Worm (Caenorhabditis elegans) whole organism, L2 larva: ENCODE results near the gene C17E7.9.

Experiments
- F13H6.1 ChIP-seq: sonication (generic microtip); optimal IDR thresholded peaks from 2 replicates; lab custom pipeline; 2016; ENCODE audit warnings: missing genetic modification characterization, missing compliant biosample characterization
- blmp-1 ChIP-seq: sonication (generic microtip); optimal IDR thresholded peaks from 2 replicates; lab custom pipeline; 2017; ENCODE audit warnings: missing genetic modification characterization, mild to moderate bottlenecking, missing compliant biosample characterization, antibody characterized with exemption, moderate library complexity; ENCODE audit not compliant: insufficient read depth
- egl-27 ChIP-seq: sonication (generic microtip); optimal IDR thresholded peaks from 3 replicates; lab custom pipeline; 2017; ENCODE audit warnings: missing biosample characterization, missing genetic modification reagents, missing genetic modification characterization
- elt-1 ChIP-seq: fragments of 150-350 bp; optimal IDR thresholded peaks from 2 replicates; lab custom pipeline; 2014; ENCODE audit warnings: missing biosample characterization, missing genetic modification characterization
- nhr-25 ChIP-seq: fragments of 150-350 bp; sonication (generic microtip); optimal IDR thresholded peaks from 3 replicates; lab custom pipeline; 2014; ENCODE audit warnings: missing biosample characterization, missing genetic modification characterization
- snpc-4 ChIP-seq: fragments of 150-350 bp; optimal IDR thresholded peaks from 2 replicates; lab custom pipeline; 2014; ENCODE audit warnings: missing biosample characterization, missing genetic modification characterization
- unc-55 ChIP-seq: fragments of 150-350 bp; sonication (generic microtip); optimal IDR thresholded peaks from 3 replicates; lab custom pipeline; 2014; ENCODE audit warnings: missing biosample characterization, missing genetic modification reagents, missing genetic modification characterization
- ztf-11 ChIP-seq: sonication (generic microtip); optimal IDR thresholded peaks from 2 replicates; lab custom pipeline; 2017; ENCODE audit warnings: missing biosample characterization, missing genetic modification characterization

DNA sequence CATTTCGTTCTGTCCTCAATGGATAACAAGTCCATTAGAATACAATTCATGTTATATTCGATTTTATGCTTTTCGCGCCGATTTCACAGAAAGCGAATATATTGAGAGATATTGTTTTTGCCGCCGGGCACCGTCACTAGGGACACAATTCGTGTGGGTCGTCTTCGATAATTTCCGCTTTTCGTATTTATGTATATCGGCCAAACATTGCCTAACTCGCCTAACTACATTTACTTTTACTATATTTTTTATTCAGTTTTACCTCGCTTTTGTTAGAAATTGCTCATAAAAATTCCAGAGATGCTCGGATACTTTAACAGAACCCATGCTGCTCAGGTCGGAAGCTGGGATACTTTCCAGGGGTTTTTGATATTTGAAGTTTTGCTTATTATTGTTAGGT lies 4.0 kb upstream of the C17E7.9 start, which contains the start of gene sre-9:
- TF ChIP-seq elt-1 (tag; lab: Kevin White, UChicago) (no peak), ztf-11 (no peak), egl-27 (tag; lab: Kevin White, UChicago) (no peak), nhr-25 (tag; lab: Kevin White, UChicago) (no peak), unc-55 (GFP tag; lab: Kevin White, UChicago) (no peak), F13H6.1 (tag; lab: Kevin White, UChicago) (no peak), blmp-1 (tag; lab: Kevin White, UChicago) (no peak), snpc-4 (tag; lab: Kevin White, UChicago) (no peak)
